Fruit fly (Drosophila melanogaster) whole organism, prepupa: ENCODE results near the gene CG12096.

Experiments
- Blimp-1 ChIP-seq: fragments of 200-800 bp; sonication (Bioruptor generic); optimal IDR thresholded peaks from 3 replicates; lab custom pipeline; 2017; ENCODE audit warnings: missing biosample characterization, missing genetic modification characterization, mild to moderate bottlenecking, moderate library complexity, missing genetic modification reagents
- CG10669 ChIP-seq: fragments of 200-800 bp; sonication (Bioruptor generic); optimal IDR thresholded peaks from 3 replicates; lab custom pipeline; 2018; ENCODE audit warnings: missing biosample characterization, mild to moderate bottlenecking, missing genetic modification characterization, moderate library complexity
- CG11294 ChIP-seq: fragments of 200-800 bp; sonication (Bioruptor generic); IDR thresholded peaks from 2 replicates; pipeline ENCODE4 v1.3.6; 2022; ENCODE audit warnings: missing biosample characterization, missing genetic modification characterization
- CG11902 ChIP-seq: fragments of 200-800 bp; sonication (Bioruptor generic); optimal IDR thresholded peaks from 3 replicates; lab custom pipeline; 2016; ENCODE audit warnings: missing biosample characterization, missing genetic modification characterization
- CG15336 ChIP-seq: fragments of 200-800 bp; sonication (Bioruptor generic); IDR thresholded peaks from 2 replicates; pipeline ENCODE4 v1.3.6; 2022; ENCODE audit warnings: missing biosample characterization, missing genetic modification characterization
- CG1621 ChIP-seq: fragments of 200-800 bp; sonication (Bioruptor generic); optimal IDR thresholded peaks from 3 replicates; lab custom pipeline; 2018; ENCODE audit warnings: missing biosample characterization, mild to moderate bottlenecking, missing genetic modification characterization
- CG31627 ChIP-seq: fragments of 200-800 bp; sonication (Bioruptor generic); optimal IDR thresholded peaks from 3 replicates; lab custom pipeline; 2016; ENCODE audit warnings: missing biosample characterization, missing genetic modification characterization
- CG34406 ChIP-seq: fragments of 200-800 bp; sonication (Bioruptor generic); optimal IDR thresholded peaks from 3 replicates; lab custom pipeline; 2016; ENCODE audit warnings: missing biosample characterization, missing genetic modification characterization
- CG4318 ChIP-seq: fragments of 200-800 bp; sonication (Bioruptor generic); optimal IDR thresholded peaks from 3 replicates; lab custom pipeline; 2017; ENCODE audit warnings: missing biosample characterization, mild to moderate bottlenecking, missing genetic modification characterization
- CG6163 ChIP-seq: fragments of 200-800 bp; sonication (Bioruptor generic); IDR thresholded peaks from 3 replicates; pipeline ENCODE4 v1.3.6; 2022; ENCODE audit warnings: missing biosample characterization, missing genetic modification characterization
- CG6808 ChIP-seq: fragments of 200-800 bp; sonication (Bioruptor generic); optimal IDR thresholded peaks from 3 replicates; lab custom pipeline; 2017; ENCODE audit warnings: missing biosample characterization, missing genetic modification characterization, mild to moderate bottlenecking, moderate library complexity, missing genetic modification reagents
- CG6854 ChIP-seq: fragments of 200-800 bp; sonication (Bioruptor generic); optimal IDR thresholded peaks from 2 replicates; lab custom pipeline; 2017; ENCODE audit warnings: missing biosample characterization, mild to moderate bottlenecking, missing genetic modification characterization
- CG8319 ChIP-seq: fragments of 200-800 bp; sonication (Bioruptor generic); optimal IDR thresholded peaks from 3 replicates; lab custom pipeline; 2016; ENCODE audit warnings: missing biosample characterization, missing genetic modification characterization
- Eip93F ChIP-seq: fragments of 200-800 bp; sonication (Bioruptor generic); optimal IDR thresholded peaks from 2 replicates; lab custom pipeline; 2016; ENCODE audit warnings: missing biosample characterization, mild to moderate bottlenecking, missing genetic modification characterization
- Ets21C ChIP-seq: fragments of 200-800 bp; sonication (Bioruptor generic); optimal IDR thresholded peaks from 3 replicates; lab custom pipeline; 2016; ENCODE audit warnings: missing biosample characterization, missing genetic modification characterization
- Gug ChIP-seq: fragments of 200-800 bp; sonication (Bioruptor generic); IDR thresholded peaks from 2 replicates; pipeline ENCODE4 v1.3.6; 2022; ENCODE audit warnings: missing biosample characterization, missing genetic modification characterization
- Hr39 ChIP-seq: fragments of 200-800 bp; sonication (Bioruptor generic); optimal IDR thresholded peaks from 2 replicates; lab custom pipeline; 2016; ENCODE audit warnings: missing biosample characterization, missing genetic modification characterization
- Hr4 ChIP-seq: fragments of 200-800 bp; sonication (Bioruptor generic); optimal IDR thresholded peaks from 3 replicates; lab custom pipeline; 2016; ENCODE audit warnings: missing biosample characterization, missing genetic modification characterization
- Met ChIP-seq: fragments of 200-800 bp; sonication (Bioruptor generic); optimal IDR thresholded peaks from 3 replicates; lab custom pipeline; 2016; ENCODE audit warnings: missing biosample characterization, missing genetic modification characterization
- OdsH ChIP-seq: fragments of 200-800 bp; sonication (Bioruptor generic); optimal IDR thresholded peaks from 3 replicates; lab custom pipeline; 2016; ENCODE audit warnings: missing biosample characterization, missing genetic modification characterization
- Smox ChIP-seq: fragments of 200-800 bp; sonication (Bioruptor generic); optimal IDR thresholded peaks from 3 replicates; lab custom pipeline; 2016; ENCODE audit warnings: missing biosample characterization, missing genetic modification characterization
- Sox14 ChIP-seq: fragments of 200-800 bp; sonication (Bioruptor generic); optimal IDR thresholded peaks from 3 replicates; lab custom pipeline; 2016; ENCODE audit warnings: missing biosample characterization, missing genetic modification characterization
- Sox15 ChIP-seq: fragments of 200-800 bp; sonication (Bioruptor generic); optimal IDR thresholded peaks from 3 replicates; lab custom pipeline; 2016; ENCODE audit warnings: missing biosample characterization, missing genetic modification characterization
- achi ChIP-seq: fragments of 200-800 bp; sonication (Bioruptor generic); optimal IDR thresholded peaks from 3 replicates; lab custom pipeline; 2016; ENCODE audit warnings: missing biosample characterization, missing genetic modification characterization
- cyc ChIP-seq: fragments of 200-800 bp; sonication (Bioruptor generic); optimal IDR thresholded peaks from 3 replicates; lab custom pipeline; 2016; ENCODE audit warnings: missing biosample characterization, missing genetic modification characterization
- dac ChIP-seq: fragments of 200-800 bp; sonication (Bioruptor generic); optimal IDR thresholded peaks from 2 replicates; lab custom pipeline; 2017; ENCODE audit warnings: missing biosample characterization, mild to moderate bottlenecking, missing genetic modification characterization
- dsx ChIP-seq: fragments of 200-800 bp; optimal IDR thresholded peaks from 3 replicates; lab custom pipeline; 2019; ENCODE audit warnings: missing biosample characterization, mild to moderate bottlenecking, missing genetic modification characterization, moderate library complexity; ENCODE audit not compliant: poor library complexity, severe bottlenecking
- eg ChIP-seq: fragments of 200-800 bp; sonication (Bioruptor generic); IDR thresholded peaks from 3 replicates; pipeline ENCODE4 v1.3.6; 2022; ENCODE audit warnings: missing biosample characterization, missing genetic modification characterization
- esn ChIP-seq: fragments of 200-800 bp; sonication (Bioruptor generic); optimal IDR thresholded peaks from 2 replicates; lab custom pipeline; 2016; ENCODE audit warnings: missing biosample characterization, mild to moderate bottlenecking, missing genetic modification characterization, moderate library complexity
- fd59A ChIP-seq: fragments of 200-800 bp; sonication (Bioruptor generic); optimal IDR thresholded peaks from 2 replicates; lab custom pipeline; 2017; ENCODE audit warnings: missing biosample characterization, mild to moderate bottlenecking, missing genetic modification characterization, missing genetic modification reagents
- fd85E ChIP-seq: fragments of 200-800 bp; sonication (Bioruptor generic); optimal IDR thresholded peaks from 3 replicates; lab custom pipeline; 2016; ENCODE audit warnings: missing biosample characterization, missing genetic modification characterization
- lz ChIP-seq: fragments of 200-800 bp; sonication (Bioruptor generic); optimal IDR thresholded peaks from 3 replicates; lab custom pipeline; 2016; ENCODE audit warnings: missing biosample characterization, missing genetic modification characterization
- net ChIP-seq: fragments of 200-800 bp; sonication (Bioruptor generic); optimal IDR thresholded peaks from 3 replicates; lab custom pipeline; 2016; ENCODE audit warnings: missing biosample characterization, missing genetic modification characterization
- spab ChIP-seq: fragments of 200-800 bp; sonication (Bioruptor generic); optimal IDR thresholded peaks from 2 replicates; lab custom pipeline; 2017; ENCODE audit warnings: missing biosample characterization, mild to moderate bottlenecking, missing genetic modification characterization, missing genetic modification reagents
- ss ChIP-seq, 2 experiments: fragments of 200-800 bp; sonication (Bioruptor generic); optimal IDR thresholded peaks; 2 replicates in 1 of 2; 3 replicates in 1 of 2; lab custom pipeline; 2017 to 2018; ENCODE audit warnings: mild to moderate bottlenecking in 2 of 2, missing biosample characterization in 2 of 2, missing genetic modification characterization in 2 of 2, moderate library complexity in 1 of 2
- svp ChIP-seq: fragments of 200-800 bp; sonication (Bioruptor generic); peaks from one replicate; lab custom pipeline; 2016; ENCODE audit warnings: missing biosample characterization, missing genetic modification characterization
- topi ChIP-seq: fragments of 200-800 bp; sonication (Bioruptor generic); optimal IDR thresholded peaks from 3 replicates; lab custom pipeline; 2016; ENCODE audit warnings: missing biosample characterization, missing genetic modification characterization

Gene CG12096

DNA sequence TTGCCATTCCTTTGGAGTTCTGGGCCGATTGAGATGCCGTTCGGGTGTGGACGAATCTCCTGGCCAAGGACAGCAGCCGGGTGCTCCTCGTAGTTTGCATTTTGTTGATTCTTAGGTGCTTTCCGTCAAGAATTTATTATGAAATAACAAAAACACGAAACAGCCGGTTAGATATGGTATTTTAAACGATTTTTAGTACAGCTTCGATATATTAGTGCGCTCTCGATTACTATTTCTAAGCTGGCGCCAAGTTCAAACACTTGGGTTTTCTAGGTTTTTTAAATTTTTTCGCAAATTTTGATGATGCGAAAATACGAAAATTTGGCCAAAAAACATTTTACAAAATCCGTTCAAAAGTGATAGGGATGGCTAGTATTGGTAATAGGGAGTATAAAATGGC, 34.8 kb downstream of the CG12096 start, which contains the start of gene Coq5:
Gene Coq5, minus strand, starts transcription at position 303 of the 400 bp plus-strand sequence.
- no peak for TF ChIP-seq spab (GFP tag; lab: Kevin White, UChicago)
- TF ChIP-seq fd85E, result no peak
- TF ChIP-seq CG15336 (GFP tag; lab: Robert Waterston, UW), result no peak
- TF ChIP-seq CG8319, result no peak
- no peak for TF ChIP-seq net
- TF ChIP-seq CG11294 (GFP tag; lab: Robert Waterston, UW), result no peak
- TF ChIP-seq esn, result no peak
- TF ChIP-seq cyc (GFP tag; lab: Kevin White, UChicago), result no peak
- no peak for TF ChIP-seq Hr39 (GFP tag; lab: Kevin White, UChicago)
- TF ChIP-seq CG1621 (tag; lab: Kevin White, UChicago), result no peak
- TF ChIP-seq ss (GFP tag; optimal IDR thresholded peaks at IDR 0.05; lab: Kevin White, UChicago), result no peak
- no peak for TF ChIP-seq OdsH (GFP tag; lab: Kevin White, UChicago)
- no peak for TF ChIP-seq svp (GFP tag; lab: Kevin White, UChicago)
- TF ChIP-seq CG6808 (GFP tag; lab: Kevin White, UChicago), result no peak
- TF ChIP-seq CG10669 (GFP tag; lab: Kevin White, UChicago), result no peak
- TF ChIP-seq CG31627 (GFP tag; lab: Kevin White, UChicago), result no peak
- no peak for TF ChIP-seq lz (GFP tag; lab: Kevin White, UChicago)
- no peak for TF ChIP-seq CG34406 (GFP tag; lab: Kevin White, UChicago)
- no peak for TF ChIP-seq Smox (GFP tag; lab: Kevin White, UChicago)

- TF ChIP-seq Sox14, result no peak
- TF ChIP-seq Blimp-1 (GFP tag; lab: Kevin White, UChicago), result no peak
- TF ChIP-seq dsx (GFP tag; lab: Kevin White, UChicago), result no peak
- TF ChIP-seq CG8319, result no peak
- TF ChIP-seq lz (GFP tag; lab: Kevin White, UChicago), result no peak
- TF ChIP-seq CG6854 (GFP tag; lab: Kevin White, UChicago), result no peak
- no peak for TF ChIP-seq svp (GFP tag; lab: Kevin White, UChicago)
- TF ChIP-seq eg, result no peak
- no peak for TF ChIP-seq CG34406 (GFP tag; lab: Kevin White, UChicago)
- TF ChIP-seq CG6163 (GFP tag; lab: Robert Waterston, UW), result no peak
- TF ChIP-seq Eip93F, result no peak
- no peak for TF ChIP-seq fd85E
- TF ChIP-seq Hr4, result no peak
- TF ChIP-seq, all 60 proteins: peak for 0
Measured at dm6 chrX:13202162-13202561, 42.8 kb downstream of the CG12096 start, which contains the start of gene CG44437. TSS of gene CG44437 (minus strand) at chrX:13202262.

dm6 chrX:13204718-13205117, 45.3 kb downstream of the CG12096 start:
- TF ChIP-seq Hr39 (GFP tag; lab: Kevin White, UChicago) (no peak), Met (GFP tag; lab: Kevin White, UChicago) (no peak), fd59A (no peak), ss (GFP tag; optimal IDR thresholded peaks at IDR 0.05; lab: Kevin White, UChicago) (no peak), achi (no peak), CG34406 (GFP tag; lab: Kevin White, UChicago) (no peak), dsx (GFP tag; lab: Kevin White, UChicago) (no peak), CG11294 (GFP tag; lab: Robert Waterston, UW) (no peak), Ets21C (GFP tag; lab: Kevin White, UChicago) (no peak), cyc (GFP tag; lab: Kevin White, UChicago) (no peak), dac (GFP tag; lab: Kevin White, UChicago) (no peak), CG11902 (no peak), spab (GFP tag; lab: Kevin White, UChicago) (no peak), Gug (no peak), CG4318 (GFP tag; lab: Kevin White, UChicago) (no peak), topi (GFP tag; lab: Kevin White, UChicago) (no peak), CG8319 (no peak), Sox15 (GFP tag; lab: Kevin White, UChicago) (no peak), CG6808 (GFP tag; lab: Kevin White, UChicago) (no peak)
